Fruit fly (Drosophila melanogaster): ENCODE data around the gene CG8128.

dm6 chrX:15733995-15734394, 36.7 kb downstream of the CG8128 start, which contains the start of the genes CG12379 and MagR:
- TF ChIP-seq Hr4 (GFP tag; optimal IDR thresholded peaks at IDR 0.05), result peak; percentile 25
- TF ChIP-seq CG1621 (tag; optimal IDR thresholded peaks at IDR 0.05), result no peak
- no peak for TF ChIP-seq CG6792 (GFP tag; optimal IDR thresholded peaks at IDR 0.05)
- no peak for TF ChIP-seq CG4318 (GFP tag; optimal IDR thresholded peaks at IDR 0.05)
- no peak for TF ChIP-seq CG6854 (GFP tag; optimal IDR thresholded peaks at IDR 0.05)
- TF ChIP-seq CG11294 (GFP tag; IDR thresholded peaks at IDR 0.05), result no peak
- no peak for TF ChIP-seq dsx (GFP tag; optimal IDR thresholded peaks at IDR 0.05; ENCODE audit: poor library complexity, severe bottlenecking)
- no peak for TF ChIP-seq Blimp-1 (GFP tag; optimal IDR thresholded peaks at IDR 0.05)
